Worm (Caenorhabditis elegans) whole organism, L4 larva: Measurements from ENCODE around the gene F26D11.1.

Source experiments
- F10B5.3 ChIP-seq: sonication (generic microtip); optimal IDR thresholded peaks from 2 replicates; lab custom pipeline; 2016; ENCODE audit warnings: mild to moderate bottlenecking, missing genetic modification characterization, missing compliant biosample characterization
- F26F4.8 ChIP-seq: fragments of 200-800 bp; sonication (Bioruptor generic); conservative IDR thresholded peaks from 2 replicates; pipeline ENCODE4 v1.3.6; 2022; ENCODE audit warnings: missing genetic modification characterization, missing compliant biosample characterization
- R02D3.7 ChIP-seq: fragments of 150-350 bp; sonication (generic microtip); optimal IDR thresholded peaks from 3 replicates; lab custom pipeline; 2014; ENCODE audit warnings: missing biosample characterization, missing genetic modification characterization
- T26A8.4 ChIP-seq: fragments of 200-800 bp; sonication (Bioruptor generic); IDR thresholded peaks from 2 replicates; pipeline ENCODE4 v1.3.6; 2022; ENCODE audit warnings: missing genetic modification characterization, missing compliant biosample characterization
- Y5F2A.4 ChIP-seq: fragments of 200-800 bp; sonication (Bioruptor generic); optimal IDR thresholded peaks from 2 replicates; lab custom pipeline; 2018; ENCODE audit warnings: mild to moderate bottlenecking, missing genetic modification characterization, missing compliant biosample characterization
- ZK337.2 ChIP-seq: fragments of 200-800 bp; sonication (Bioruptor generic); IDR thresholded peaks from 2 replicates; pipeline ENCODE4 v1.3.6; 2022; ENCODE audit warnings: missing genetic modification reagents, missing genetic modification characterization, missing compliant biosample characterization
- aly-2 ChIP-seq: sonication (generic microtip); optimal IDR thresholded peaks from 2 replicates; lab custom pipeline; 2018; ENCODE audit warnings: missing biosample characterization, missing genetic modification characterization
- ama-1 ChIP-seq: fragments of 150-350 bp; optimal IDR thresholded peaks from 2 replicates; lab custom pipeline; 2014; ENCODE audit warnings: inconsistent platforms, mixed read lengths
- arid-1 ChIP-seq: fragments of 200-800 bp; sonication (Bioruptor generic); conservative IDR thresholded peaks from 2 replicates; pipeline ENCODE4 v1.3.6; 2022; ENCODE audit warnings: missing genetic modification reagents, missing genetic modification characterization, missing compliant biosample characterization
- ceh-20 ChIP-seq: fragments of 200-800 bp; sonication (Bioruptor generic); IDR thresholded peaks from 2 replicates; pipeline ENCODE4 v1.3.6; 2022; ENCODE audit warnings: missing genetic modification reagents, missing genetic modification characterization, missing compliant biosample characterization
- ceh-28 ChIP-seq: fragments of 150-350 bp; optimal IDR thresholded peaks from 2 replicates; lab custom pipeline; 2014; ENCODE audit warnings: missing biosample characterization, missing genetic modification reagents, missing genetic modification characterization
- daf-16 ChIP-seq, 3 experiments: sonication (generic microtip); optimal IDR thresholded peaks; 2 replicates each; lab custom pipeline; 2016 to 2017; ENCODE audit warnings: missing genetic modification characterization in 3 of 3, missing genetic modification reagents in 3 of 3, mild to moderate bottlenecking in 2 of 3, missing compliant biosample characterization in 2 of 3, missing biosample characterization in 1 of 3, moderate library complexity in 1 of 3
- daf-19 ChIP-seq: fragments of 200-800 bp; sonication (Bioruptor generic); conservative IDR thresholded peaks from 2 replicates; pipeline ENCODE4 v1.3.6; 2022; ENCODE audit warnings: missing genetic modification characterization, missing compliant biosample characterization
- daf-8 ChIP-seq: fragments of 200-800 bp; sonication (Bioruptor generic); IDR thresholded peaks from 2 replicates; pipeline ENCODE4 v1.3.6; 2022; ENCODE audit warnings: missing genetic modification characterization, missing compliant biosample characterization
- dmd-8 ChIP-seq: fragments of 200-800 bp; sonication (Bioruptor generic); IDR thresholded peaks from 2 replicates; pipeline ENCODE4 v1.3.6; 2022; ENCODE audit warnings: missing genetic modification characterization, missing compliant biosample characterization
- duxl-1 ChIP-seq: sonication (generic microtip); optimal IDR thresholded peaks from 2 replicates; lab custom pipeline; 2016; ENCODE audit warnings: mild to moderate bottlenecking, missing genetic modification characterization, moderate library complexity, missing compliant biosample characterization; ENCODE audit not compliant: poor library complexity
- dve-1 ChIP-seq: sonication (generic microtip); optimal IDR thresholded peaks from 2 replicates; lab custom pipeline; 2017; ENCODE audit warnings: antibody characterized with exemption, mild to moderate bottlenecking, missing genetic modification characterization, missing compliant biosample characterization; ENCODE audit not compliant: insufficient read depth
- egl-27 ChIP-seq: sonication (generic microtip); optimal IDR thresholded peaks from 3 replicates; lab custom pipeline; 2017; ENCODE audit warnings: missing biosample characterization, missing genetic modification reagents, missing genetic modification characterization
- fos-1 ChIP-seq: fragments of 150-350 bp; optimal IDR thresholded peaks from 2 replicates; lab custom pipeline; 2014; ENCODE audit warnings: missing biosample characterization, missing genetic modification characterization
- gei-8 ChIP-seq: fragments of 200-800 bp; sonication (Bioruptor generic); optimal IDR thresholded peaks from 2 replicates; lab custom pipeline; 2018; ENCODE audit warnings: mild to moderate bottlenecking, missing genetic modification characterization, missing compliant biosample characterization
- hif-1 ChIP-seq, 2 experiments: sonication (generic microtip); optimal IDR thresholded peaks; 2 replicates each; lab custom pipeline; 2016 to 2017; ENCODE audit warnings: missing compliant biosample characterization in 2 of 2, missing genetic modification characterization in 2 of 2, missing genetic modification reagents in 2 of 2, missing genotype in 2 of 2, mild to moderate bottlenecking in 1 of 2
- hlh-11 ChIP-seq: fragments of 200-800 bp; sonication (Bioruptor generic); optimal IDR thresholded peaks from 2 replicates; lab custom pipeline; 2018; ENCODE audit warnings: mild to moderate bottlenecking, missing genetic modification characterization, missing compliant biosample characterization
- jun-1 ChIP-seq: fragments of 150-350 bp; optimal IDR thresholded peaks from 2 replicates; lab custom pipeline; 2014; ENCODE audit warnings: missing biosample characterization, missing genetic modification reagents, missing genetic modification characterization
- lin-1 ChIP-seq: fragments of 200-800 bp; sonication (Bioruptor generic); IDR thresholded peaks from 2 replicates; pipeline ENCODE4 v1.3.6; 2022; ENCODE audit warnings: missing genetic modification reagents, missing genetic modification characterization, missing compliant biosample characterization
- lin-13 ChIP-seq: fragments of 150-350 bp; optimal IDR thresholded peaks from 2 replicates; lab custom pipeline; 2014; ENCODE audit warnings: missing biosample characterization, missing genetic modification reagents, missing genetic modification characterization
- lin-29 ChIP-seq: fragments of 200-800 bp; sonication (Bioruptor generic); IDR thresholded peaks from 2 replicates; pipeline ENCODE4 v1.3.6; 2022; ENCODE audit warnings: missing genetic modification reagents, missing genetic modification characterization, missing compliant biosample characterization
- lin-38 ChIP-seq: fragments of 200-800 bp; sonication (Bioruptor generic); IDR thresholded peaks from 2 replicates; pipeline ENCODE4 v1.3.6; 2022; ENCODE audit warnings: missing genetic modification reagents, missing genetic modification characterization, missing compliant biosample characterization
- lir-3 ChIP-seq: sonication (generic microtip); optimal IDR thresholded peaks from 2 replicates; lab custom pipeline; 2016; ENCODE audit warnings: mild to moderate bottlenecking, missing genetic modification characterization, missing compliant biosample characterization
- lsy-2 ChIP-seq, 2 experiments: fragments of 150-350 bp in 1 of 2; sonication (generic microtip) in 1 of 2; optimal IDR thresholded peaks; 2 replicates each; lab custom pipeline; 2014 to 2017; ENCODE audit warnings: missing biosample characterization in 2 of 2, missing genetic modification characterization in 2 of 2
- mdl-1 ChIP-seq, 2 experiments: fragments of 150-350 bp in 1 of 2; sonication (generic microtip) in 1 of 2; optimal IDR thresholded peaks; 2 replicates each; lab custom pipeline; 2014 to 2017; ENCODE audit warnings: missing biosample characterization in 2 of 2, missing genetic modification characterization in 2 of 2
- mdt-29 ChIP-seq: fragments of 200-800 bp; sonication (Bioruptor generic); IDR thresholded peaks from 2 replicates; pipeline ENCODE4 v1.3.6; 2022; ENCODE audit warnings: missing genetic modification reagents, missing genetic modification characterization, missing compliant biosample characterization
- mes-2 ChIP-seq: sonication (generic microtip); optimal IDR thresholded peaks from 2 replicates; lab custom pipeline; 2016; ENCODE audit warnings: missing genotype, mild to moderate bottlenecking, missing genetic modification characterization, missing compliant biosample characterization; ENCODE audit not compliant: poor library complexity, severe bottlenecking
- nhr-10 ChIP-seq: fragments of 150-350 bp; optimal IDR thresholded peaks from 2 replicates; lab custom pipeline; 2014; ENCODE audit warnings: missing biosample characterization, missing genetic modification characterization
- nhr-102 ChIP-seq: sonication (generic microtip); optimal IDR thresholded peaks from 2 replicates; lab custom pipeline; 2016; ENCODE audit warnings: mild to moderate bottlenecking, missing genetic modification characterization, moderate library complexity, missing compliant biosample characterization
- nhr-41 ChIP-seq: fragments of 200-800 bp; sonication (Bioruptor generic); IDR thresholded peaks from 2 replicates; pipeline ENCODE4 v1.3.6; 2022; ENCODE audit warnings: missing genetic modification reagents, missing genetic modification characterization, missing compliant biosample characterization
- nhr-42 ChIP-seq: fragments of 200-800 bp; sonication (Bioruptor generic); IDR thresholded peaks from 2 replicates; pipeline ENCODE4 v1.3.6; 2022; ENCODE audit warnings: missing genetic modification characterization, missing compliant biosample characterization
- nhr-48 ChIP-seq: sonication (generic microtip); optimal IDR thresholded peaks from 2 replicates; lab custom pipeline; 2016; ENCODE audit warnings: mild to moderate bottlenecking, missing genetic modification characterization, missing compliant biosample characterization
- nhr-77 ChIP-seq: fragments of 150-350 bp; optimal IDR thresholded peaks from 2 replicates; lab custom pipeline; 2014; ENCODE audit warnings: missing biosample characterization, missing genetic modification characterization
- pha-4 ChIP-seq, 2 experiments: fragments of 150-350 bp in 1 of 2; fragments of 200-800 bp in 1 of 2; sonication (Bioruptor generic) in 1 of 2; IDR thresholded peaks in 1 of 2; optimal IDR thresholded peaks in 1 of 2; 2 replicates each; pipeline versions ENCODE4 v1.3.6 to Lab custom; 2014 to 2022; ENCODE audit warnings: missing genetic modification characterization in 2 of 2, missing genetic modification reagents in 2 of 2, missing biosample characterization in 1 of 2, missing compliant biosample characterization in 1 of 2
- php-3 ChIP-seq: fragments of 200-800 bp; sonication (Bioruptor generic); IDR thresholded peaks from 2 replicates; pipeline ENCODE4 v1.3.6; 2022; ENCODE audit warnings: missing genetic modification reagents, missing genetic modification characterization, missing compliant biosample characterization
- skn-1 ChIP-seq: fragments of 150-350 bp; optimal IDR thresholded peaks from 2 replicates; lab custom pipeline; 2014; ENCODE audit warnings: missing biosample characterization, missing genetic modification characterization
- snpc-1.2 ChIP-seq: fragments of 200-800 bp; sonication (Bioruptor generic); IDR thresholded peaks from 2 replicates; pipeline ENCODE4 v1.3.6; 2022; ENCODE audit warnings: missing genetic modification reagents, missing genetic modification characterization, missing compliant biosample characterization
- spr-1 ChIP-seq: sonication (generic microtip); optimal IDR thresholded peaks from 2 replicates; lab custom pipeline; 2016; ENCODE audit warnings: mild to moderate bottlenecking, missing genetic modification characterization, missing compliant biosample characterization
- unc-130 ChIP-seq: sonication (generic microtip); optimal IDR thresholded peaks from 2 replicates; lab custom pipeline; 2016; ENCODE audit warnings: missing genetic modification reagents, missing genetic modification characterization, missing compliant biosample characterization
- unc-39 ChIP-seq: sonication (generic microtip); optimal IDR thresholded peaks from 2 replicates; lab custom pipeline; 2017; ENCODE audit warnings: missing biosample characterization, missing genetic modification characterization
- unc-62 ChIP-seq, 3 experiments: fragments of 150-350 bp in 1 of 3; sonication (generic microtip); optimal IDR thresholded peaks in 2 of 3; peaks in 1 of 3; 1 replicate in 1 of 3; 2 replicates in 2 of 3; lab custom pipeline; 2014 to 2017; ENCODE audit warnings: missing biosample characterization in 3 of 3, missing genetic modification characterization in 3 of 3, missing genetic modification reagents in 3 of 3, missing genotype in 1 of 3
- zfp-2 ChIP-seq: sonication (generic microtip); optimal IDR thresholded peaks from 2 replicates; lab custom pipeline; 2016; ENCODE audit warnings: mild to moderate bottlenecking, missing genetic modification characterization, missing compliant biosample characterization
- zfp-3 ChIP-seq: fragments of 200-800 bp; sonication (Bioruptor generic); conservative IDR thresholded peaks from 2 replicates; pipeline ENCODE4 v1.3.6; 2022; ENCODE audit warnings: missing genetic modification reagents, missing genetic modification characterization, missing compliant biosample characterization
- zip-11 ChIP-seq: fragments of 200-800 bp; sonication (Bioruptor generic); IDR thresholded peaks from 2 replicates; pipeline ENCODE4 v1.3.6; 2022; ENCODE audit warnings: missing genetic modification characterization, missing compliant biosample characterization
- ztf-11 ChIP-seq: fragments of 150-350 bp; optimal IDR thresholded peaks from 2 replicates; lab custom pipeline; 2014; ENCODE audit warnings: missing biosample characterization, missing genetic modification characterization

The F26D11.1 gene

DNA sequence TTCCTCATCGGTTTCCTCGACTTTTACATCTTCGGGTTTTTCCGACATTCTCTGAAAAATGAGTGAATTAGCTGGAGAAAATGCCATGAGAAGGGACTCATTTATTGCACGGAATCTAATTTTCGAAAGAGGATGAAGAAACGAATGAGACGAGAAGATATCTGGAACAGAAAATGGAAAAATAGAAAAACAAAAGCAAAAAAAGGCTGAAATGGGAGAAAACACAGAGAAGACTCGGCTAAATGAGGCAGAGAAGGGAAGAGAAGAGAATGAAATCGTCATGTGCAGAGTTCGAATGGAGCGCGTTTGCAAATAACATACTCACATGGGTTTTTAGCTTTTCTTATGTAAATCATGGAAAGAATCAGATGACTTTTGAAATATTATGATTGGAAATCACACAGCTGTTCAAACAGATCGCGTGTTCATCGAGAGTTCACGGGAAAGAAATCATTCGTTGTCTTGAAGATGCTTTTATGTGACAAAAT lies 32.6 kb downstream of the F26D11.1 start, which contains the start of gene Y97E10AR.6 (continued):
- TF ChIP-seq daf-16 (GFP tag; optimal IDR thresholded peaks at IDR 0.05; lab: Kevin White, UChicago) (no peak), daf-16 (tag; optimal IDR thresholded peaks at IDR 0.05; lab: Kevin White, UChicago) (peak; percentile 25), jun-1 (tag; lab: Kevin White, UChicago) (no peak), fos-1 (tag; lab: Kevin White, UChicago) (no peak), unc-130 (no peak), nhr-41 (GFP tag; lab: Robert Waterston, UW) (no peak), daf-8 (GFP tag; lab: Robert Waterston, UW) (no peak), T26A8.4 (GFP tag; lab: Robert Waterston, UW) (no peak), dmd-8 (GFP tag; lab: Robert Waterston, UW) (no peak), php-3 (GFP tag; lab: Robert Waterston, UW) (no peak), ama-1 (peak; percentile 50), unc-39 (tag; lab: Kevin White, UChicago) (no peak), zfp-3 (GFP tag; lab: Robert Waterston, UW) (no peak), nhr-48 (tag; lab: Kevin White, UChicago) (no peak), lsy-2 (tag; optimal IDR thresholded peaks at IDR 0.05; lab: Kevin White, UChicago) (peak in 1 of 2 experiments; percentile 50), F26F4.8 (GFP tag; lab: Robert Waterston, UW) (no peak), R02D3.7 (tag; lab: Kevin White, UChicago) (no peak), mes-2 (tag; lab: Kevin White, UChicago) (peak; percentile 47), dve-1 (tag; lab: Kevin White, UChicago) (peak; percentile 25), Y5F2A.4 (GFP tag; lab: Kevin White, UChicago) (no peak), nhr-42 (GFP tag; lab: Robert Waterston, UW) (no peak), skn-1 (tag; lab: Kevin White, UChicago) (no peak), duxl-1 (tag; lab: Kevin White, UChicago) (no peak), hlh-11 (tag; lab: Kevin White, UChicago) (peak; percentile 41), daf-19 (GFP tag; lab: Robert Waterston, UW) (no peak), spr-1 (tag; lab: Kevin White, UChicago) (no peak), pha-4 (GFP tag; IDR thresholded peaks at IDR 0.05; lab: Robert Waterston, UW) (no peak), pha-4 (tag; optimal IDR thresholded peaks at IDR 0.05; lab: Kevin White, UChicago) (peak; percentile 16), snpc-1.2 (GFP tag; lab: Robert Waterston, UW) (no peak), F10B5.3 (no peak), ztf-11 (tag; lab: Kevin White, UChicago) (no peak), aly-2 (tag; lab: Kevin White, UChicago) (no peak), lin-38 (GFP tag; lab: Robert Waterston, UW) (peak; percentile 70), nhr-10 (no peak), mdt-29 (GFP tag; lab: Robert Waterston, UW) (no peak), mdl-1 (tag; optimal IDR thresholded peaks at IDR 0.05; lab: Kevin White, UChicago) (peak in 1 of 2 experiments; percentile 64), lir-3 (tag; lab: Kevin White, UChicago) (no peak), ceh-20 (GFP tag; lab: Robert Waterston, UW) (no peak), nhr-77 (tag; lab: Kevin White, UChicago) (no peak), hif-1 (tag; optimal IDR thresholded peaks at IDR 0.05; lab: Kevin White, UChicago) (peak in 1 of 2 experiments; percentile 14), ceh-28 (tag; lab: Kevin White, UChicago) (no peak), arid-1 (GFP tag; lab: Robert Waterston, UW) (no peak), lin-29 (GFP tag; lab: Robert Waterston, UW) (no peak), egl-27 (tag; lab: Kevin White, UChicago) (no peak), ZK337.2 (GFP tag; lab: Robert Waterston, UW) (no peak), nhr-102 (tag; lab: Kevin White, UChicago) (no peak), unc-62 (GFP tag; optimal IDR thresholded peaks at IDR 0.05 in 1 of 2; lab: Kevin White, UChicago) (no peak), unc-62 (tag; optimal IDR thresholded peaks at IDR 0.05; lab: Kevin White, UChicago) (no peak), lin-13 (GFP tag; lab: Kevin White, UChicago) (no peak), gei-8 (GFP tag; lab: Kevin White, UChicago) (no peak), zip-11 (GFP tag; lab: Robert Waterston, UW) (no peak), lin-1 (GFP tag; lab: Robert Waterston, UW) (no peak), zfp-2 (tag; lab: Kevin White, UChicago) (no peak)
